Worm (Caenorhabditis elegans) whole organism, L4/young adult: ENCODE data around the gene C13E3.1.

Source experiments
- W03F9.2 ChIP-seq: fragments of 150-350 bp; optimal IDR thresholded peaks from 2 replicates; lab custom pipeline; 2014; ENCODE audit warnings: missing biosample characterization, missing genetic modification characterization
- dao-5 ChIP-seq: sonication (generic microtip); optimal IDR thresholded peaks from 2 replicates; lab custom pipeline; 2016; ENCODE audit warnings: missing genotype, missing genetic modification characterization, moderate library complexity, missing compliant biosample characterization
- him-1 ChIP-seq: sonication (generic microtip); optimal IDR thresholded peaks from 2 replicates; lab custom pipeline; 2016; ENCODE audit warnings: missing genotype, missing genetic modification reagents, missing genetic modification characterization, missing compliant biosample characterization

Gene C13E3.1

DNA sequence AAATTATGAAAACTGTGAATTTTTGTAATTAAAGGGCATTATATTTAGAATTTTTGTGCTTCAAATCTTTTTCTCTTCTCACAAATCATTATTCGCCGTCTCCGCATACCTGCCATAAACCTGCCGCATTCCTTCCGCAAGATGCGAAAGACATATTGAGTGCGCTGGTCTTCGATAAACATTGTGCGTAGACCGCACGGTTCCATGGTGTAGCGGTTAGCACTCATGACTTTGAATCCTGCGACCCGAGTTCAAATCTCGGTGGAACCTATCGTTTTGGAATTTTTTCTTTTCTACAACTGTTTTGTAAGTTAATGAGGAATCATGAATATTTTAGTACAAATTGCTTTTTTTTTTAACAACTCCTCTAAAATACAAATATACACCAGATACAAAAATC lies 32.5 kb downstream of the C13E3.1 start:
- TF ChIP-seq dao-5 (tag; lab: Kevin White, UChicago) (no peak), W03F9.2 (tag; lab: Kevin White, UChicago) (no peak), him-1 (tag; lab: Kevin White, UChicago) (no peak)

- TF ChIP-seq dao-5 (tag; lab: Kevin White, UChicago) (no peak), him-1 (tag; lab: Kevin White, UChicago) (no peak), W03F9.2 (tag; lab: Kevin White, UChicago) (no peak)
These were observed 33.4 kb downstream of the C13E3.1 start for ce11 chrX:8926341-8926740.

DNA sequence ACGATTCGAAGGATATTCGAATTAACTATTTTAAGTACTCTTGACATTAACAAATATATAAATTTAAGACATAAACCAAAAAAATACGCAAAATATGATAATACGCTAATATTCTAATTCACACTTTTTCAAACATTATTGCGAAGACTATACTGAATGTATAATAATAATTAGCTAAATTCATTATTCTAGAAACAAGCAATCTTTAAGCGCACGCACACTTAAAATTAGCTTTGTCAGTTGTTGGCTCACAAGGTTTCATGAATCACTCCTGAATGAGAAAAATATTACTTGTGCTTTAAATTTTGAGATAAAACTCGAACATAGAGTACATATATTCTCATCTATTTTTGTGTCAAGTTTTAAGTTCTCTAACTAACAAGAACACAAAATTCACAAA lies 34.0 kb downstream of the C13E3.1 start:
- no peak for TF ChIP-seq W03F9.2 (tag; lab: Kevin White, UChicago)
- TF ChIP-seq dao-5 (tag; lab: Kevin White, UChicago), result no peak
- TF ChIP-seq him-1 (tag; lab: Kevin White, UChicago), result no peak

ce11 chrX:8929688-8930087 lies 36.8 kb downstream of the C13E3.1 start:
- TF ChIP-seq W03F9.2 (tag; lab: Kevin White, UChicago) (no peak), him-1 (tag; lab: Kevin White, UChicago) (no peak), dao-5 (tag; lab: Kevin White, UChicago) (no peak)

- TF ChIP-seq dao-5 (tag; lab: Kevin White, UChicago), result no peak
- TF ChIP-seq him-1 (tag; lab: Kevin White, UChicago), result no peak
- no peak for TF ChIP-seq W03F9.2 (tag; lab: Kevin White, UChicago)
These were observed 38.0 kb downstream of the C13E3.1 start, which contains the start of gene acs-22 for ce11 chrX:8930879-8931278. Gene acs-22 (plus strand): TSS chrX:8931179.

DNA sequence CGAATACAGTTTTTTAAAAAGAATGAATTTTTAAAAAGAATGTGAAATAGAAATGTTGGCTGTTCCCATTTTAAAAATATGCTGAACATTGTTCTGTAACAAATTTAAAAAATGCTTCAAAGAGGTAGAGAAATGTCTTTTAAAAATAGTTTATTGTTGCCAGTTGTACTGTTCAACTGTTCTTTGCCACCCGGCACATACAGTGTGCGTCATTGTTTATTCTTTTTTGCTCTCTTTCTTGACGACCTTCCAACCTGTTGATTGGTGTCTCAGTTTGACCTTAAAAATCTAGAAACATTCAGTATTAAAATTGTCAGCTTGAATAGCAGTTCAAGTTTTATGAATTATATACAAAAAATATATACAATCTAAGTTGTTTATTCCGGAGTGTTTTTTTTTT lies 38.7 kb downstream of the C13E3.1 start:
- TF ChIP-seq him-1 (tag; lab: Kevin White, UChicago), result no peak
- no peak for TF ChIP-seq dao-5 (tag; lab: Kevin White, UChicago)
- no peak for TF ChIP-seq W03F9.2 (tag; lab: Kevin White, UChicago)

ce11 chrX:8932387-8932786 lies 39.5 kb downstream of the C13E3.1 start:
- TF ChIP-seq W03F9.2 (tag; lab: Kevin White, UChicago) (no peak), dao-5 (tag; lab: Kevin White, UChicago) (no peak), him-1 (tag; lab: Kevin White, UChicago) (no peak)

ce11 chrX:8933508-8933907 lies 40.6 kb downstream of the C13E3.1 start:
- no peak for TF ChIP-seq dao-5 (tag; lab: Kevin White, UChicago)
- no peak for TF ChIP-seq W03F9.2 (tag; lab: Kevin White, UChicago)
- TF ChIP-seq him-1 (tag; lab: Kevin White, UChicago), result no peak

- TF ChIP-seq dao-5 (tag; lab: Kevin White, UChicago) (no peak), W03F9.2 (tag; lab: Kevin White, UChicago) (no peak), him-1 (tag; lab: Kevin White, UChicago) (no peak)
These were observed 41.3 kb downstream of the C13E3.1 start for ce11 chrX:8934246-8934645.

DNA sequence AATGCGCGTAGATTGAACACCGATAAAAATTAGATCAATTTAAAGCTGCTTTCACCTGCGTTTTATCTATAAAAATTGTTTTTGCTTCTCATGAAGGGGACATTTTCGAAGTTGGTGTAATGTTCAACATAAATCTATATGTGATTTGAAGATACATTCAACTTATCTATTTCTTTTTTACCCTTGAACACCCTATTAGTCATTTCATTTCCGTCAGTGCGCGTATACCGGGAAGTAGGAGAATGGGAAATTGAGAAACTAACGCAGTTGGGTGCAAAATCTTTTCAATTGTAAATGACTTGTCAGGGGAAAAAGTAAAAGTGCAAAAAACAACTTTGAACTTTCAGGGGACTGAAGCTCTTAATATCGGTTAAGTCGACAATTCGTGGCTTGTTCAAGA lies 42.1 kb downstream of the C13E3.1 start:
- TF ChIP-seq dao-5 (tag; lab: Kevin White, UChicago) (no peak), W03F9.2 (tag; lab: Kevin White, UChicago) (no peak)

- TF ChIP-seq him-1 (tag; lab: Kevin White, UChicago), result no peak
- no peak for TF ChIP-seq W03F9.2 (tag; lab: Kevin White, UChicago)
- TF ChIP-seq dao-5 (tag; lab: Kevin White, UChicago), result no peak
These were observed 46.5 kb downstream of the C13E3.1 start for ce11 chrX:8939389-8939788.

- TF ChIP-seq W03F9.2 (tag; lab: Kevin White, UChicago), result no peak
- no peak for TF ChIP-seq him-1 (tag; lab: Kevin White, UChicago)
- TF ChIP-seq dao-5 (tag; lab: Kevin White, UChicago), result no peak
These were observed 47.2 kb downstream of the C13E3.1 start, which contains the start of gene dylt-2 for ce11 chrX:8940059-8940458. Gene dylt-2 (minus strand): TSS chrX:8940159.

ce11 chrX:8944078-8944477 lies 51.2 kb downstream of the C13E3.1 start:
- TF ChIP-seq W03F9.2 (tag; lab: Kevin White, UChicago) (peak; percentile 34), dao-5 (tag; lab: Kevin White, UChicago) (no peak)

DNA sequence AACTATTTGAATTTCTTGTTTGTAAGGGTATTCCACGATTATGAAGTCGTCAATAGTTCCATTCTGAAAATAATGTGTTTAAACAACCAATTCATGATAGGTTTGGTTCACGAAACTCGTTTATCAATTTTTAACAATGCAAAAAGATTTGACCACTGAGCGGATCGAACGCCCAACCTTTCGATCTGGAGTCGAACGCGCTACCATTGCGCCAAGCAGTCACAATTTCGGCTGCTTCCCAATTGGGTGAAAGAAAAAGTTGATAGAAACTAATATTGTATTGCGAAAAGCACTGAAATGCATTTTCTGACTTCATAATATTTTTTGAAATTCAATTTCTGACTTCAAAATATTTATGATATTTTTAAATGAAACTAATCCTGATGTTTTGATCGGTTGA lies 52.1 kb downstream of the C13E3.1 start:
- TF ChIP-seq W03F9.2 (tag; lab: Kevin White, UChicago) (no peak), him-1 (tag; lab: Kevin White, UChicago) (no peak), dao-5 (tag; lab: Kevin White, UChicago) (no peak)
